Fruit fly (Drosophila melanogaster) whole organism, adult: Measurements from ENCODE around the gene Ino80.
A peak's percentile ranks its signal among the peaks of the same experiment; 100 is the strongest.

Experiments used
- CG11617 ChIP-seq: fragments of 200-800 bp; sonication (Bioruptor generic); optimal IDR thresholded peaks from 2 replicates; lab custom pipeline; 2017; ENCODE audit warnings: mild to moderate bottlenecking, missing biosample characterization, missing genetic modification reagents, missing genetic modification characterization
- CG12768 ChIP-seq: fragments of 200-800 bp; sonication (Bioruptor generic); optimal IDR thresholded peaks from 2 replicates; lab custom pipeline; 2017; ENCODE audit warnings: missing biosample characterization, missing genetic modification characterization, mild to moderate bottlenecking, moderate library complexity, missing genetic modification reagents
- CG14711 ChIP-seq: fragments of 200-800 bp; sonication (Bioruptor generic); optimal IDR thresholded peaks from 2 replicates; lab custom pipeline; 2018; ENCODE audit warnings: missing biosample characterization, mild to moderate bottlenecking, missing genetic modification characterization, moderate library complexity
- CG1620 ChIP-seq: fragments of 200-800 bp; sonication (Bioruptor generic); optimal IDR thresholded peaks from 2 replicates; lab custom pipeline; 2016; ENCODE audit warnings: missing biosample characterization, missing genetic modification characterization
- CG33017 ChIP-seq: fragments of 200-800 bp; sonication (Bioruptor generic); optimal IDR thresholded peaks from 2 replicates; lab custom pipeline; 2018; ENCODE audit warnings: missing biosample characterization, mild to moderate bottlenecking, missing genetic modification characterization, moderate library complexity
- CG5204 ChIP-seq: fragments of 200-800 bp; sonication (Bioruptor generic); optimal IDR thresholded peaks from 2 replicates; lab custom pipeline; 2016; ENCODE audit warnings: missing biosample characterization, missing genetic modification characterization
- CG7045 ChIP-seq: fragments of 200-800 bp; sonication (Bioruptor generic); optimal IDR thresholded peaks from 2 replicates; lab custom pipeline; 2017; ENCODE audit warnings: missing biosample characterization, mild to moderate bottlenecking, missing genetic modification characterization
- CG7101 ChIP-seq: fragments of 200-800 bp; sonication (Bioruptor generic); optimal IDR thresholded peaks from 2 replicates; lab custom pipeline; 2018; ENCODE audit warnings: missing biosample characterization, mild to moderate bottlenecking, missing genetic modification characterization, moderate library complexity
- Clk ChIP-seq: fragments of 200-800 bp; sonication (Bioruptor generic); optimal IDR thresholded peaks from 2 replicates; lab custom pipeline; 2017; ENCODE audit warnings: missing biosample characterization, missing genetic modification characterization
- Crg-1 ChIP-seq: fragments of 200-800 bp; sonication (Bioruptor generic); optimal IDR thresholded peaks from 2 replicates; lab custom pipeline; 2016; ENCODE audit warnings: missing biosample characterization, missing genetic modification characterization
- Hr96 ChIP-seq: fragments of 200-800 bp; sonication (Bioruptor generic); optimal IDR thresholded peaks from 2 replicates; lab custom pipeline; 2016; ENCODE audit warnings: missing biosample characterization, missing genetic modification characterization
- Mnt ChIP-seq: fragments of 200-800 bp; sonication (Bioruptor generic); optimal IDR thresholded peaks from 2 replicates; lab custom pipeline; 2016; ENCODE audit warnings: missing biosample characterization, mild to moderate bottlenecking, missing genetic modification characterization
- bab1 ChIP-seq: fragments of 200-800 bp; sonication (Bioruptor generic); optimal IDR thresholded peaks from 3 replicates; lab custom pipeline; 2019; ENCODE audit warnings: missing biosample characterization, mild to moderate bottlenecking, missing genetic modification characterization, moderate library complexity
- cic ChIP-seq: fragments of 200-800 bp; sonication (Bioruptor generic); optimal IDR thresholded peaks from 2 replicates; lab custom pipeline; 2017; ENCODE audit warnings: missing biosample characterization, mild to moderate bottlenecking, missing genetic modification characterization, moderate library complexity
- cnc ChIP-seq, 2 experiments: fragments of >200 bp; optimal IDR thresholded peaks; 2 replicates each; lab custom pipeline; 2017
- kay ChIP-seq: fragments of 200-800 bp; sonication (Bioruptor generic); peaks from one replicate; lab custom pipeline; 2016; ENCODE audit warnings: missing biosample characterization, missing genetic modification characterization, borderline replicate concordance
- ovo ChIP-seq: fragments of 200-800 bp; sonication (Bioruptor generic); optimal IDR thresholded peaks from 2 replicates; lab custom pipeline; 2016; ENCODE audit warnings: missing biosample characterization, missing genetic modification characterization
- pad ChIP-seq: fragments of 200-800 bp; sonication (Bioruptor generic); optimal IDR thresholded peaks from 3 replicates; lab custom pipeline; 2017; ENCODE audit warnings: missing biosample characterization, missing genetic modification characterization, mild to moderate bottlenecking, moderate library complexity, missing genetic modification reagents
- tj ChIP-seq: fragments of 200-800 bp; sonication (Bioruptor generic); optimal IDR thresholded peaks from 3 replicates; lab custom pipeline; 2017; ENCODE audit warnings: missing biosample characterization, mild to moderate bottlenecking, missing genetic modification characterization, moderate library complexity
- toe ChIP-seq: fragments of 200-800 bp; sonication (Bioruptor generic); optimal IDR thresholded peaks from 2 replicates; lab custom pipeline; 2016; ENCODE audit warnings: missing biosample characterization, missing genetic modification characterization

Ino80 gene

dm6 chr3R:19326043-19326805 lies 76.7 kb downstream of the Ino80 start, which contains the start of gene Delta:
Gene Delta (minus strand): TSS chr3R:19326217.
- TF ChIP-seq kay (GFP tag; lab: Kevin White, UChicago), result peak; percentile 11
- TF ChIP-seq tj (GFP tag; lab: Kevin White, UChicago), result peak; percentile 2
- TF ChIP-seq CG1620 (GFP tag; lab: Kevin White, UChicago), result no peak

dm6 chr3R:19322386-19322785 lies 80.6 kb downstream of the Ino80 start:
- TF ChIP-seq CG7045 (no peak), kay (GFP tag; lab: Kevin White, UChicago) (no peak), toe (GFP tag; lab: Kevin White, UChicago) (no peak), Clk (no peak), CG14711 (tag; lab: Kevin White, UChicago) (no peak), CG7101 (tag; lab: Kevin White, UChicago) (no peak), CG1620 (GFP tag; lab: Kevin White, UChicago) (no peak), CG12768 (GFP tag; lab: Kevin White, UChicago) (no peak), cnc (optimal IDR thresholded peaks at IDR 0.05; lab: Kevin White, UChicago) (no peak), Mnt (GFP tag; lab: Kevin White, UChicago) (no peak), pad (GFP tag; lab: Kevin White, UChicago) (no peak), tj (GFP tag; lab: Kevin White, UChicago) (no peak), Hr96 (GFP tag; lab: Kevin White, UChicago) (no peak), CG33017 (tag; lab: Kevin White, UChicago) (no peak), ovo (GFP tag; lab: Kevin White, UChicago) (no peak), Crg-1 (GFP tag; lab: Kevin White, UChicago) (no peak), CG11617 (GFP tag; lab: Kevin White, UChicago) (no peak)

- TF ChIP-seq CG1620 (GFP tag; lab: Kevin White, UChicago) (no peak), cnc (optimal IDR thresholded peaks at IDR 0.05; lab: Kevin White, UChicago) (no peak), CG33017 (tag; lab: Kevin White, UChicago) (no peak), bab1 (GFP tag; lab: Kevin White, UChicago) (peak; percentile 23), toe (GFP tag; lab: Kevin White, UChicago) (no peak), ovo (GFP tag; lab: Kevin White, UChicago) (peak; percentile 28), CG5204 (GFP tag; lab: Kevin White, UChicago) (no peak), Clk (no peak), tj (GFP tag; lab: Kevin White, UChicago) (peak; percentile 39), Crg-1 (GFP tag; lab: Kevin White, UChicago) (no peak), Hr96 (GFP tag; lab: Kevin White, UChicago) (no peak)
Observed at dm6 chr3R:19321457-19322172, 81.3 kb downstream of the Ino80 start.

dm6 chr3R:19319433-19319832 lies 83.5 kb downstream of the Ino80 start:
- no peak for TF ChIP-seq CG14711 (tag; lab: Kevin White, UChicago)
- TF ChIP-seq Clk, result no peak
- TF ChIP-seq CG33017 (tag; lab: Kevin White, UChicago), result no peak
- TF ChIP-seq Hr96 (GFP tag; lab: Kevin White, UChicago), result no peak
- no peak for TF ChIP-seq CG7101 (tag; lab: Kevin White, UChicago)
- TF ChIP-seq ovo (GFP tag; lab: Kevin White, UChicago), result no peak
- no peak for TF ChIP-seq CG5204 (GFP tag; lab: Kevin White, UChicago)
- TF ChIP-seq toe (GFP tag; lab: Kevin White, UChicago), result no peak
- TF ChIP-seq cic, result no peak
- no peak for TF ChIP-seq kay (GFP tag; lab: Kevin White, UChicago)
- no peak for TF ChIP-seq pad (GFP tag; lab: Kevin White, UChicago)
- TF ChIP-seq cnc (optimal IDR thresholded peaks at IDR 0.05; lab: Kevin White, UChicago), result no peak
- TF ChIP-seq tj (GFP tag; lab: Kevin White, UChicago), result no peak
- no peak for TF ChIP-seq Mnt (GFP tag; lab: Kevin White, UChicago)
